Worm (Caenorhabditis elegans) whole organism, midembryonic: ENCODE data around the gene lipl-2.

Experiments used
- T22C8.4 ChIP-seq: fragments of 200-800 bp; sonication (Bioruptor generic); IDR thresholded peaks from 2 replicates; pipeline ENCODE4 v1.3.6; 2022; ENCODE audit warnings: missing genetic modification characterization, missing compliant biosample characterization
- cog-1 ChIP-seq: sonication (generic microtip); optimal IDR thresholded peaks from 2 replicates; lab custom pipeline; 2016; ENCODE audit warnings: missing genetic modification characterization, missing compliant biosample characterization
- flt-1 ChIP-seq: fragments of 200-800 bp; sonication (Bioruptor generic); IDR thresholded peaks from 2 replicates; pipeline ENCODE4 v1.3.6; 2022; ENCODE audit warnings: missing genetic modification characterization, missing compliant biosample characterization
- klf-2 ChIP-seq: fragments of 200-800 bp; sonication (Bioruptor generic); conservative IDR thresholded peaks from 2 replicates; pipeline ENCODE4 v1.3.6; 2022; ENCODE audit warnings: missing genetic modification reagents, missing genetic modification characterization, missing compliant biosample characterization
- med-1 ChIP-seq: sonication (generic microtip); optimal IDR thresholded peaks from 2 replicates; lab custom pipeline; 2017; ENCODE audit warnings: missing genetic modification characterization, mild to moderate bottlenecking, missing compliant biosample characterization, antibody characterized with exemption, missing genetic modification reagents; ENCODE audit not compliant: insufficient read depth
- ref-1 ChIP-seq: fragments of 200-800 bp; sonication (Bioruptor generic); conservative IDR thresholded peaks from 2 replicates; pipeline ENCODE4 v1.3.6; 2022; ENCODE audit warnings: missing genetic modification reagents, missing genetic modification characterization, missing compliant biosample characterization
- tab-1 ChIP-seq: fragments of 200-800 bp; sonication (Bioruptor generic); IDR thresholded peaks from 2 replicates; pipeline ENCODE4 v1.3.6; 2022; ENCODE audit warnings: missing genetic modification characterization, missing compliant biosample characterization
- ztf-23 ChIP-seq: fragments of 200-800 bp; sonication (Bioruptor generic); IDR thresholded peaks from 2 replicates; pipeline ENCODE4 v1.3.6; 2022; ENCODE audit warnings: missing genetic modification reagents, missing genetic modification characterization, missing compliant biosample characterization
- ztf-29 ChIP-seq: fragments of 200-800 bp; sonication (Bioruptor generic); IDR thresholded peaks from 2 replicates; pipeline ENCODE4 v1.3.6; 2022; ENCODE audit warnings: missing genetic modification reagents, missing genetic modification characterization, missing compliant biosample characterization

Gene lipl-2

DNA sequence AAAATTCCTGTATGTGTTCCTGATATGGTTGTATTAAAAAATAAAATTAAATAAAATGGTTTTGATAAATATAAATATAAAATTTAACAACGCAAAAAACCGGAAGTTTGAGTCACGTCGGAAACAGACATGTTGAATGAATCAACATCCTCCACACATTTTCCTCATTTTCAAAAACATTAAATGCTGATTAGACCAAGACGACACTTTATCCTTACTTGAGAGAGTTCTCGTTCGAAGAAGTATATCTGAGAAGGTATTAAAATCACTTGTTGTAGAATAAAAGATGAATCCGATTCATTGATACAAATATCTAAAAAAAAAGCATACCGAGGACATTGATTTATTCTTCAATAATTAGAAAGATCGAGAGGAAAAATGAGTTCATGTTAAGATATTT, 6.8 kb downstream of the lipl-2 start:
- TF ChIP-seq klf-2 (no peak), flt-1 (GFP tag; lab: Robert Waterston, UW) (no peak), T22C8.4 (GFP tag; lab: Robert Waterston, UW) (no peak), tab-1 (GFP tag; lab: Robert Waterston, UW) (no peak), ztf-29 (no peak), ztf-23 (GFP tag; lab: Robert Waterston, UW) (no peak), med-1 (GFP tag; lab: Kevin White, UChicago) (no peak), cog-1 (tag; lab: Kevin White, UChicago) (no peak), ref-1 (GFP tag; lab: Robert Waterston, UW) (no peak)

DNA sequence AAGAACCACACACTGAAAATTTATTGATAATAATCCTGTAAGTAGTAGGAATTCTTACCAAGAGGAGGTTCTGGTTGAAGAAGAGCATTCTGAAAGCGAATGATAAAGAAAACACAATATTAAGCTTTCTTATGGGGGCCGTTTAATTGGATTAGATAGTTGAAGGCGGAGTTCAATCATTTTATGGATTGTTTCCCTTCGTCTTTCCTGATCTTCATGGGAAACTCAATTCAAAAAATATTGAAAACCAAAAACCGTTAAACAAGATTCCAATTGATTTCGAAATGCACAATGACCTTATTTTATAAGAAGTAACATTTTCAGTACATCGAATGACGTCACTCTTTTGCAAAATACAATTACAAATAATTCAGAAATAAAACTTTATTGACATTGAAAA, 7.7 kb downstream of the lipl-2 start, which contains the start of gene F46B6.13:
Gene F46B6.13, minus strand, starts transcription at position 101 of the 400 bp plus-strand sequence.
- no peak for TF ChIP-seq ref-1 (GFP tag; lab: Robert Waterston, UW)

DNA sequence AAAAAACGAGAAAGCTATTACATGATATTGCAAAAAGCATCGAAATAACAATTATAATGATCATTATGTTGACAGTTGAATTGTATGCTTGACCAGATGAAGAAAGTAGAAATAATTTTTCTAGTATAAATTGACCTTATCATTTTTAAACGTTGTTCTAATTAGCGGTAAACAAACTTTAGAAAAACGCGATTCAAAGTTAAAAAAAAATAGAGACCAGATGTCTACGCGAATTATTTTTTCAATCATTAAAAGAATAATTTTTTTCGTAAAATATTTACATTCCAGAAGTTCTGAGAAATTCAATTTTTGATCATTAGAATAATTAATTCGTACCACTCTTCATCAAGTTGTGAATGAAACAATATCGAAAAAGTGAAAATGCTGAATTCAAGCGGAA, 10.6 kb downstream of the lipl-2 start, which contains the start of gene F46B6.10:
Gene F46B6.10, minus strand, starts transcription at position 101 of the 400 bp plus-strand sequence.
- TF ChIP-seq ztf-23 (GFP tag; lab: Robert Waterston, UW) (no peak), ref-1 (GFP tag; lab: Robert Waterston, UW) (no peak), ztf-29 (no peak), cog-1 (tag; lab: Kevin White, UChicago) (no peak), flt-1 (GFP tag; lab: Robert Waterston, UW) (no peak), T22C8.4 (GFP tag; lab: Robert Waterston, UW) (no peak), tab-1 (GFP tag; lab: Robert Waterston, UW) (no peak), klf-2 (no peak), med-1 (GFP tag; lab: Kevin White, UChicago) (no peak)

ce11 chrV:9803176-9803575, 11.8 kb downstream of the lipl-2 start, which contains the start of gene sru-39:
Gene sru-39, plus strand, starts transcription at chrV:9803476.
- TF ChIP-seq ztf-29 (no peak), T22C8.4 (GFP tag; lab: Robert Waterston, UW) (no peak), klf-2 (no peak), ztf-23 (GFP tag; lab: Robert Waterston, UW) (no peak), cog-1 (tag; lab: Kevin White, UChicago) (no peak), med-1 (GFP tag; lab: Kevin White, UChicago) (no peak), flt-1 (GFP tag; lab: Robert Waterston, UW) (no peak), ref-1 (GFP tag; lab: Robert Waterston, UW) (no peak), tab-1 (GFP tag; lab: Robert Waterston, UW) (no peak)

ce11 chrV:9805161-9805560, 13.8 kb downstream of the lipl-2 start, which contains the start of gene sru-37:
Gene sru-37, plus strand, starts transcription at chrV:9805461.
- TF ChIP-seq klf-2 (no peak), med-1 (GFP tag; lab: Kevin White, UChicago) (no peak), ztf-23 (GFP tag; lab: Robert Waterston, UW) (no peak), ref-1 (GFP tag; lab: Robert Waterston, UW) (no peak), cog-1 (tag; lab: Kevin White, UChicago) (no peak), ztf-29 (no peak), tab-1 (GFP tag; lab: Robert Waterston, UW) (no peak), T22C8.4 (GFP tag; lab: Robert Waterston, UW) (no peak), flt-1 (GFP tag; lab: Robert Waterston, UW) (no peak)

DNA sequence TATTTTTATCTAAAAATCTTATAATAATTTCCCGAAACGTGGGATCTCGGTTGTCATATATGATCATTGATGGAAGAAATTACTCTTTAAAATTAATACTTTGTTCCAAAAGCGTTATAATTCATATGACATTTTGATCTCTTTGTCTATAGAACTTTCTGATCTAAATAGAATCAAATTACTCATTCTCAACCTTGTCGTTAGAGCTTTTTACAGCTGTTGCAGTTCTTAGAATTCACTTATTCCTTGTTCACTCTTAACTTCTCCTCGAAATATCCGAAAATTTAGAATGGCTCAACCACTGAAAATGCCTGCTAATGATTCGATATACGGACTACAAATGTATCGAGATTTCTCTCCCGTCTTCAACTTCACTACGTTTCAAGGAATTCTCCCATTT, 19.8 kb downstream of the lipl-2 start, which contains the start of gene sru-29:
Gene sru-29, plus strand, starts transcription at position 301 of the 400 bp plus-strand sequence.
- no peak for TF ChIP-seq tab-1 (GFP tag; lab: Robert Waterston, UW)
- no peak for TF ChIP-seq cog-1 (tag; lab: Kevin White, UChicago)
- TF ChIP-seq T22C8.4 (GFP tag; lab: Robert Waterston, UW), result no peak
- no peak for TF ChIP-seq klf-2
- TF ChIP-seq ref-1 (GFP tag; lab: Robert Waterston, UW), result no peak
- no peak for TF ChIP-seq ztf-23 (GFP tag; lab: Robert Waterston, UW)
- TF ChIP-seq ztf-29, result no peak

DNA sequence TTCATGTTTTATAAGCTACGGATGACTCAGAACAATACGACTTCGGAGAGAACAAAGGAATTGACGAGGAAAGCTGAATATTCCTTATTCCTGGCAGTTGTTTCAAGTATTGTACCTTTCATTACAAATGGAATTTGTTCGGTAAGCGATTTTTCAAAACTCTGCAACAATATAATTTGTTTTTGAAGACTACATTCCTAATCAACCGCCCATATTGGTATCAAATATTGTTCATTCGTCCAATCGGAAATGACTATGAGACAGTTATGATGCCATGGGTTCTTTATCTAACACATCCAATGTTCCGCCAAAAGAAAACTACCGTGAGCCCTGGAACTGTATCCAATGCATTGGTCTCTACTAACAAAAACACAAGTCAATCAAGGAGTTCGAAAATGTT, 20.8 kb downstream of the lipl-2 start:
- TF ChIP-seq ztf-23 (GFP tag; lab: Robert Waterston, UW) (no peak), klf-2 (no peak), cog-1 (tag; lab: Kevin White, UChicago) (no peak), ztf-29 (no peak)

DNA sequence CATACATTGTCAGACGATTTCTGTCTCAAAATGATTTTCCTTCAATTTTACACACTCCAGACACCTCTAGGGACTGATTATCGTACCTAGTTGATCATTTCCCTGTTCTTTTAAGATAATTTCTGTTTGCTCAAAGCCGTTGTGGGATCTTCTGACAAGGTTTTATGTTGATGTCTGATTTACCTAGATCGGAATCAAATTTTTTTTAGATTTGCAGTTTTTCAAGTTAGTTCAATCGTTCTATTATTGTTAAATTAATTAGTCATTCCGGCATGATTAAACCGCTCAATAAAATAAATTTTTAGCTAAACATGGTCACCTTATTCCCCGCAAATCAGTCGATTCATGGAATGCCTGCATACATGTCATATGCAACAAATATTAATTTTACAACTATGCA, 22.2 kb downstream of the lipl-2 start, which contains the start of gene sru-30:
Gene sru-30, plus strand, starts transcription at position 301 of the 400 bp plus-strand sequence.
- TF ChIP-seq ref-1 (GFP tag; lab: Robert Waterston, UW) (no peak), flt-1 (GFP tag; lab: Robert Waterston, UW) (no peak), ztf-23 (GFP tag; lab: Robert Waterston, UW) (no peak), T22C8.4 (GFP tag; lab: Robert Waterston, UW) (no peak), med-1 (GFP tag; lab: Kevin White, UChicago) (no peak), tab-1 (GFP tag; lab: Robert Waterston, UW) (no peak), cog-1 (tag; lab: Kevin White, UChicago) (no peak), klf-2 (no peak), ztf-29 (no peak)

- no peak for TF ChIP-seq ztf-29
- TF ChIP-seq med-1 (GFP tag; lab: Kevin White, UChicago), result no peak
- TF ChIP-seq ztf-23 (GFP tag; lab: Robert Waterston, UW), result no peak
- no peak for TF ChIP-seq cog-1 (tag; lab: Kevin White, UChicago)
- no peak for TF ChIP-seq T22C8.4 (GFP tag; lab: Robert Waterston, UW)
- no peak for TF ChIP-seq tab-1 (GFP tag; lab: Robert Waterston, UW)
- no peak for TF ChIP-seq flt-1 (GFP tag; lab: Robert Waterston, UW)
Observed at ce11 chrV:9816390-9816789, 25.0 kb downstream of the lipl-2 start, which contains the start of gene sru-31. Gene sru-31, plus strand, starts transcription at chrV:9816690.

DNA sequence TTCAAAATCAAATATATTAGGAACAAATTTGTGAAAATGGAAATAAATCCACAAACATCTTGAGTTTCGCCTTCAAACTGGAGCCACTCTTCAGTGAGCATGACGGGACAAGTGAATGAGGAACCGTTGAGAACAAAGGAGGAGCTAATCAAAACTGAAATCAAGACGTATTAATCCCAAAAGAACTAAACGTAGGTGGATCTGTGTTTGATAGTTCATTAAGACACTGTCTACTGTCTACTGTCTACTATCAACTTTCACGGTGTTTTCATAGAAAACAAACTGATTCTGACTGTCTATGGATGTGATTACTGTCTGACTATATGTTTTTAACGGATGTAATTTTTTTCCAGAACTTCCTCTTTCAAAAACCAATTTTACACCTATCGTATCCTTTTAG, 30.4 kb downstream of the lipl-2 start, which contains the start of gene str-193:
Gene str-193, minus strand, starts transcription at position 101 of the 400 bp plus-strand sequence.
- TF ChIP-seq T22C8.4 (GFP tag; lab: Robert Waterston, UW) (no peak), ztf-29 (no peak), ztf-23 (GFP tag; lab: Robert Waterston, UW) (no peak), ref-1 (GFP tag; lab: Robert Waterston, UW) (no peak), klf-2 (no peak), tab-1 (GFP tag; lab: Robert Waterston, UW) (no peak), med-1 (GFP tag; lab: Kevin White, UChicago) (no peak)
